Worm (Caenorhabditis elegans): ENCODE data around the gene T24B8.3.

- TF ChIP-seq snpc-1.3 (tag; optimal IDR thresholded peaks at IDR 0.05; ENCODE audit: insufficient read depth) (no peak), snpc-4 (GFP tag; optimal IDR thresholded peaks at IDR 0.05) (no peak), snpc-4 (tag; optimal IDR thresholded peaks at IDR 0.05) (no peak), lsl-1 (GFP tag; optimal IDR thresholded peaks at IDR 0.05) (no peak), nfya-1 (tag; optimal IDR thresholded peaks at IDR 0.05; ENCODE audit: borderline replicate concordance, insufficient read depth) (no peak), ceh-91 (GFP tag; IDR thresholded peaks at IDR 0.05) (no peak), ama-1 (optimal IDR thresholded peaks at IDR 0.05) (no peak), ama-1 (GFP tag; optimal IDR thresholded peaks at IDR 0.05) (no peak), efl-1 (GFP tag; optimal IDR thresholded peaks at IDR 0.05) (no peak), nhr-90 (tag; optimal IDR thresholded peaks at IDR 0.05) (no peak), cebp-2 (GFP tag; IDR thresholded peaks at IDR 0.05) (no peak), madf-8 (GFP tag; conservative IDR thresholded peaks at IDR 0.05) (no peak), tbx-9 (tag; optimal IDR thresholded peaks at IDR 0.05; ENCODE audit: borderline replicate concordance) (no peak), dpff-1 (tag; optimal IDR thresholded peaks at IDR 0.05) (no peak)
Observed at ce11 chrII:9053564-9053963, 7.4 kb downstream of the T24B8.3 start, which contains the start of gene T24B8.7.
